Worm (Caenorhabditis elegans) whole organism, mixed stage, embryonic: ENCODE measurements around the gene C46F2.1.

ENCODE experiments used
- M03D4.4 ChIP-seq: sonication (generic microtip); optimal IDR thresholded peaks from 2 replicates; lab custom pipeline; 2017; ENCODE audit warnings: mild to moderate bottlenecking, missing genetic modification characterization, missing compliant biosample characterization
- ceh-39 ChIP-seq: fragments of 150-350 bp; optimal IDR thresholded peaks from 2 replicates; lab custom pipeline; 2014; ENCODE audit warnings: missing biosample characterization, missing genetic modification characterization
- cnd-1 ChIP-seq: fragments of 200-800 bp; sonication (Bioruptor generic); optimal IDR thresholded peaks from 2 replicates; lab custom pipeline; 2018; ENCODE audit warnings: mild to moderate bottlenecking, missing genetic modification characterization, missing compliant biosample characterization
- elt-1 ChIP-seq: sonication (generic microtip); optimal IDR thresholded peaks from 2 replicates; lab custom pipeline; 2017; ENCODE audit warnings: missing genetic modification characterization, mild to moderate bottlenecking, missing compliant biosample characterization, antibody characterized with exemption, moderate library complexity, borderline replicate concordance; ENCODE audit not compliant: insufficient read depth
- flh-1 ChIP-seq: fragments of 200-800 bp; sonication (Bioruptor generic); optimal IDR thresholded peaks from 2 replicates; lab custom pipeline; 2018; ENCODE audit warnings: mild to moderate bottlenecking, missing genetic modification characterization, moderate library complexity, missing compliant biosample characterization
- lin-13 ChIP-seq: fragments of 150-350 bp; optimal IDR thresholded peaks from 2 replicates; lab custom pipeline; 2014; ENCODE audit warnings: missing biosample characterization, missing genetic modification characterization
- mep-1 ChIP-seq: fragments of 150-350 bp; optimal IDR thresholded peaks from 2 replicates; lab custom pipeline; 2017; ENCODE audit warnings: missing biosample characterization, missing genetic modification reagents, missing genetic modification characterization, inconsistent platforms
- nhr-12 ChIP-seq: fragments of 150-350 bp; optimal IDR thresholded peaks from 2 replicates; lab custom pipeline; 2014; ENCODE audit warnings: missing biosample characterization, missing genetic modification characterization
- nhr-237 ChIP-seq: fragments of 150-350 bp; optimal IDR thresholded peaks from 2 replicates; lab custom pipeline; 2014; ENCODE audit warnings: missing biosample characterization, missing genetic modification characterization
- unc-39 ChIP-seq: fragments of 150-350 bp; optimal IDR thresholded peaks from 2 replicates; lab custom pipeline; 2014; ENCODE audit warnings: missing biosample characterization, missing genetic modification characterization
- unc-62 ChIP-seq: fragments of 150-350 bp; optimal IDR thresholded peaks from 2 replicates; lab custom pipeline; 2014; ENCODE audit warnings: missing biosample characterization, missing genetic modification reagents, missing genetic modification characterization
- ztf-11 ChIP-seq: fragments of 150-350 bp; optimal IDR thresholded peaks from 2 replicates; lab custom pipeline; 2014; ENCODE audit warnings: missing biosample characterization, missing genetic modification characterization

ce11 chrX:8077748-8078147 lies at the start of gene C46F2.1:
- TF ChIP-seq ztf-11 (tag; lab: Kevin White, UChicago) (no peak), M03D4.4 (tag; lab: Kevin White, UChicago) (no peak), nhr-12 (no peak), mep-1 (no peak), ceh-39 (tag; lab: Kevin White, UChicago) (no peak), nhr-237 (tag; lab: Kevin White, UChicago) (no peak), flh-1 (no peak), cnd-1 (tag; lab: Kevin White, UChicago) (no peak), unc-39 (tag; lab: Kevin White, UChicago) (no peak), unc-62 (no peak), lin-13 (tag; lab: Kevin White, UChicago) (no peak), elt-1 (no peak)
